Fruit fly (Drosophila melanogaster) whole organism, pupa: ENCODE results near the gene CG4957.
A peak's percentile ranks its signal among the peaks of the same experiment; 100 is the strongest.

Experiments used
- CG10348 ChIP-seq: fragments of 200-800 bp; sonication (Bioruptor generic); IDR thresholded peaks from 2 replicates; pipeline ENCODE4 v1.3.6; 2022; ENCODE audit warnings: missing biosample characterization, missing genetic modification characterization
- CG12605 ChIP-seq: fragments of 200-800 bp; sonication (Bioruptor generic); IDR thresholded peaks from 2 replicates; pipeline ENCODE4 v1.3.6; 2022; ENCODE audit warnings: missing biosample characterization, missing genetic modification characterization
- CG13204 ChIP-seq: fragments of 200-800 bp; sonication (Bioruptor generic); optimal IDR thresholded peaks from 2 replicates; lab custom pipeline; 2018; ENCODE audit warnings: missing biosample characterization, mild to moderate bottlenecking, missing genetic modification characterization, moderate library complexity
- CG14655 ChIP-seq: fragments of 200-800 bp; sonication (Bioruptor generic); optimal IDR thresholded peaks from 3 replicates; lab custom pipeline; 2017; ENCODE audit warnings: mild to moderate bottlenecking, missing biosample characterization, missing genetic modification reagents, missing genetic modification characterization
- CG15710 ChIP-seq: fragments of 200-800 bp; sonication (Bioruptor generic); optimal IDR thresholded peaks from 2 replicates; lab custom pipeline; 2018; ENCODE audit warnings: missing biosample characterization, mild to moderate bottlenecking, missing genetic modification characterization, moderate library complexity
- CG17806 ChIP-seq: fragments of 200-800 bp; sonication (Bioruptor generic); optimal IDR thresholded peaks from 2 replicates; lab custom pipeline; 2018; ENCODE audit warnings: missing biosample characterization, mild to moderate bottlenecking, missing genetic modification characterization, moderate library complexity
- CG32121 ChIP-seq: fragments of 200-800 bp; sonication (Bioruptor generic); IDR thresholded peaks from 2 replicates; pipeline ENCODE4 v1.3.6; 2022; ENCODE audit warnings: missing biosample characterization, missing genetic modification characterization
- CG34367 ChIP-seq: fragments of 200-800 bp; sonication (Bioruptor generic); optimal IDR thresholded peaks from 2 replicates; lab custom pipeline; 2018; ENCODE audit warnings: missing biosample characterization, mild to moderate bottlenecking, missing genetic modification characterization
- CG4496 ChIP-seq: fragments of 200-800 bp; sonication (Bioruptor generic); IDR thresholded peaks from 3 replicates; pipeline ENCODE4 v1.3.6; 2022; ENCODE audit warnings: missing biosample characterization, missing genetic modification characterization
- CG8159 ChIP-seq: fragments of 200-800 bp; sonication (Bioruptor generic); optimal IDR thresholded peaks from 3 replicates; lab custom pipeline; 2018; ENCODE audit warnings: missing biosample characterization, mild to moderate bottlenecking, missing genetic modification characterization, moderate library complexity
- CG8301 ChIP-seq: fragments of 200-800 bp; sonication (Bioruptor generic); optimal IDR thresholded peaks from 2 replicates; lab custom pipeline; 2018; ENCODE audit warnings: missing biosample characterization, mild to moderate bottlenecking, missing genetic modification characterization
- CG9948 ChIP-seq: fragments of 200-800 bp; sonication (Bioruptor generic); optimal IDR thresholded peaks from 2 replicates; lab custom pipeline; 2018; ENCODE audit warnings: missing biosample characterization, mild to moderate bottlenecking, missing genetic modification characterization, moderate library complexity
- D1 ChIP-seq: fragments of 200-800 bp; sonication (Bioruptor generic); optimal IDR thresholded peaks from 2 replicates; lab custom pipeline; 2018; ENCODE audit warnings: missing biosample characterization, mild to moderate bottlenecking, missing genetic modification characterization, moderate library complexity
- EcR ChIP-seq: fragments of 200-800 bp; sonication (Bioruptor generic); optimal IDR thresholded peaks from 3 replicates; lab custom pipeline; 2019; ENCODE audit warnings: missing biosample characterization, missing genetic modification characterization, mild to moderate bottlenecking, moderate library complexity, missing genetic modification reagents
- Ets98B ChIP-seq: fragments of 200-800 bp; sonication (Bioruptor generic); IDR thresholded peaks from 2 replicates; pipeline ENCODE4 v1.3.6; 2022; ENCODE audit warnings: missing biosample characterization, missing genetic modification characterization
- Pif1A ChIP-seq: fragments of 200-800 bp; sonication (Bioruptor generic); optimal IDR thresholded peaks from 3 replicates; lab custom pipeline; 2016; ENCODE audit warnings: missing biosample characterization, missing genetic modification characterization
- Pif1B ChIP-seq: fragments of 200-800 bp; sonication (Bioruptor generic); optimal IDR thresholded peaks from 3 replicates; lab custom pipeline; 2016; ENCODE audit warnings: missing biosample characterization, missing genetic modification characterization
- Snoo ChIP-seq: fragments of 200-800 bp; sonication (Bioruptor generic); optimal IDR thresholded peaks from 3 replicates; lab custom pipeline; 2017; ENCODE audit warnings: missing biosample characterization, mild to moderate bottlenecking, missing genetic modification characterization, inconsistent platforms
- fd96Ca ChIP-seq: fragments of 200-800 bp; sonication (Bioruptor generic); IDR thresholded peaks from 3 replicates; pipeline ENCODE4 v1.3.6; 2022; ENCODE audit warnings: missing biosample characterization, missing genetic modification characterization
- gl ChIP-seq: fragments of 200-800 bp; sonication (Bioruptor generic); optimal IDR thresholded peaks from 2 replicates; lab custom pipeline; 2018; ENCODE audit warnings: missing biosample characterization, mild to moderate bottlenecking, missing genetic modification characterization
- rn ChIP-seq: fragments of 200-800 bp; sonication (Bioruptor generic); IDR thresholded peaks from 2 replicates; pipeline ENCODE4 v1.3.6; 2022; ENCODE audit warnings: missing biosample characterization, missing genetic modification characterization

CG4957 gene

DNA sequence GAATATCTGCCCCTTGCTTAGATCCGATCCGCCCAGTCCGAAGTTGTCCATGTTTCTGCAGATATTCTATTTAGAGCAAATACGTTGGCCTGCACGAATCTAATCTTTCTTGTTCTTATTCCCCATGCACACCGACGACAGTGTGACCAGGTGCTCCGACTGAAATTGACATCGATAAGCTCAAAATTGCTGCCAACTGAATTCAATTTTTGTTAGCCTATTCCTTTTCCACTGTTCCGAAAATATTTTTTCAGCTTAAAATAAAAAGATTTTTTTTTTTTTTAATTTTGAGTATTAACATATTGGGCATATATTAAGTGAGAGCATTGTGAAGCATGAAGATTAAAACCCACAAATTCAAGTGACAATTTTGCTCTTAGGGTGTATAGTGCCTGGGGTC lies 35.1 kb downstream of the CG4957 start, which contains the start of gene nmd:
Gene nmd (minus strand): TSS at position 162 of the 400 bp plus-strand sequence.
- TF ChIP-seq rn (GFP tag; lab: Robert Waterston, UW), result no peak
- TF ChIP-seq Snoo (tag; lab: Kevin White, UChicago), result no peak
- TF ChIP-seq CG15710 (tag; lab: Kevin White, UChicago), result no peak
- no peak for TF ChIP-seq D1
- no peak for TF ChIP-seq CG8301 (tag; lab: Kevin White, UChicago)
- TF ChIP-seq CG12605 (GFP tag; lab: Robert Waterston, UW), result no peak
- no peak for TF ChIP-seq CG10348 (GFP tag; lab: Robert Waterston, UW)
- no peak for TF ChIP-seq CG9948 (tag; lab: Kevin White, UChicago)
- TF ChIP-seq, all 21 proteins: peak for 0

DNA sequence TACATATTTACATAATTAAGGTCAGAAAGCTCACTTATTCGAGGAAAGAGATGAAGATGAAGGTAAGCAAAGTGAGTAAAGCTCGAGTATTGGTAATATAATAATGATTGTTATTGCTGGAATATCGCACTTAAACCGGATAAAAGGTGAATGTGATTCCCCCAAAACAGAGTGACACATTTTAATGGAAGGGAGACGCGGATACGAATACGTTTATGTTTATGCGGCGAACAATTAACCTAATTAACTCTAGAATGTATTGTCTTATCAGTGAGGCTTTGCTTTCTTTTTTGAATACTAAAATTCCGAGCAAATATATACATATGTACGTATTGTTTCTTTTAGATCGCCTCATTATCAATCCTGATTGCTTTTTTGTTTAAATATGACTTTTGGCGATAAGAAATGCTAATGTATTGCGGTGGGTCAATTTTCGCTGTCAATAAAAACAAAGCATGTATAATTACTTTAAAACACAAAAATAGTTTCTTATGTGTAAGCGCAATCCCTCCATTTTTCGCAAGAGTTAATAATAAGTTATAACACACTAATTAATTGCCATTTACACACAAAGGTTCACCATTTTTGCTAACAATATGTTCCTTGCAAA lies 37.0 kb downstream of the CG4957 start:
- TF ChIP-seq rn (GFP tag; lab: Robert Waterston, UW) (no peak), gl (tag; lab: Kevin White, UChicago) (no peak), CG34367 (no peak), fd96Ca (GFP tag; lab: Robert Waterston, UW) (no peak), D1 (no peak), CG13204 (GFP tag; lab: Kevin White, UChicago) (no peak), CG15710 (tag; lab: Kevin White, UChicago) (no peak), CG9948 (tag; lab: Kevin White, UChicago) (no peak), CG17806 (no peak), CG32121 (GFP tag; lab: Robert Waterston, UW) (no peak), CG8301 (tag; lab: Kevin White, UChicago) (no peak), CG10348 (GFP tag; lab: Robert Waterston, UW) (no peak)

DNA sequence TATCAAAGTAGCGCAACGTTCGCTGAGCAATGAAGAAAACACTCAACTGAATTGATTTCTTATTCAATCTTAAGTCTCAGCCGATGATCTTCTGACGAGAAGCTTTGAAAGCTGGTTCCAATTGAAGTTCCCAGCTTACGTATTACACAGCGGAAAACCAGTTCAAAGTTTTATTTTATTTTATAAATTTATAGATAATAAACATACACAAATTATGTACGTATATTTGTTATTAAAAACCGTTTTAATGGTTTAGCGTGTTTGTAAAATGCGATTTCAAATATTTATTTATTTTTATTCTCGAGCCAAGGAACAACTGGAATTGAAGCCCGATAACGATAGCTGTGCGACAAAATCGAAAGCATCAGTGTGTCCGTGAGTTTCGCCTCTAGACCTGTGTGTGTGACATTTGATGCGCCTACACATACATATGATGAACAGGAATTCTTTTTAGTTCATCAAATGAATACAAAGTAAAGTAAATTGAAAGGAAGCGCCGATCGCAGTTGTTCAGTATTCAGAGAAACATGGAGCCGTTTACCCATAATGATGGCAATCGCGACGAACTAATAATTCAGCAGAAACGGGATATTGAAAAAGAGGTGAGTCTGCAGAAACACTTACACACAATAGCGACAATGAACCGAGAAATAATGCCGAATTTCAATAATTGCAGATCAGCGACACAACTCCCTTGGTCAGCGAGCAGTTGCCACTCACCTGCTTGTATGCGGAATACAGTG lies 38.0 kb downstream of the CG4957 start, which contains the start of the genes CG5390 and CG4968:
Gene CG5390 (minus strand): TSS at position 77 of the 743 bp plus-strand sequence.
Gene CG4968 (plus strand): TSS at position 405 of the 743 bp plus-strand sequence.
- peak; percentile 79 for TF ChIP-seq CG17806
- peak; percentile 55; the same call in 1 of the 2 replicates for TF ChIP-seq rn (GFP tag; lab: Robert Waterston, UW)
- TF ChIP-seq CG32121 (GFP tag; lab: Robert Waterston, UW), result peak; percentile 87
- peak; percentile 71 for TF ChIP-seq Pif1B
- no peak; the same call in none of the 2 replicates for TF ChIP-seq CG12605 (GFP tag; lab: Robert Waterston, UW)
- no peak for TF ChIP-seq Pif1A (GFP tag; lab: Kevin White, UChicago)
- peak; percentile 67 for TF ChIP-seq CG9948 (tag; lab: Kevin White, UChicago)
- peak; percentile 2 for TF ChIP-seq EcR (GFP tag; lab: Kevin White, UChicago)
- TF ChIP-seq CG10348 (GFP tag; lab: Robert Waterston, UW), result no peak
- peak; percentile 29 for TF ChIP-seq gl (tag; lab: Kevin White, UChicago)
- TF ChIP-seq Ets98B (GFP tag; lab: Robert Waterston, UW), result peak; percentile 81; the same call in 1 of the 2 replicates
- peak; percentile 81 for TF ChIP-seq CG15710 (tag; lab: Kevin White, UChicago)
- TF ChIP-seq CG8159 (tag; lab: Kevin White, UChicago), result no peak
- peak; percentile 78; the same call in 2 of the 3 replicates for TF ChIP-seq CG4496 (GFP tag; lab: Robert Waterston, UW)
- no peak for TF ChIP-seq D1
- no peak for TF ChIP-seq CG14655 (GFP tag; lab: Kevin White, UChicago)
- TF ChIP-seq fd96Ca (GFP tag; lab: Robert Waterston, UW), result no peak
- peak; percentile 69 for TF ChIP-seq CG34367
- peak; percentile 70 for TF ChIP-seq CG8301 (tag; lab: Kevin White, UChicago)
- TF ChIP-seq Snoo (tag; lab: Kevin White, UChicago), result peak; percentile 68
- no peak for TF ChIP-seq CG13204 (GFP tag; lab: Kevin White, UChicago)

dm6 chr2L:10310614-10311382 lies 42.1 kb downstream of the CG4957 start, which contains the start of gene Cdk5alpha:
TSS of gene Cdk5alpha (minus strand) at chr2L:10310956.
- TF ChIP-seq CG17806, result no peak
- no peak for TF ChIP-seq gl (tag; lab: Kevin White, UChicago)
- no peak for TF ChIP-seq Ets98B (GFP tag; lab: Robert Waterston, UW)
- TF ChIP-seq CG10348 (GFP tag; lab: Robert Waterston, UW), result no peak
- TF ChIP-seq CG15710 (tag; lab: Kevin White, UChicago), result no peak
- TF ChIP-seq D1, result no peak
- TF ChIP-seq Pif1B, result no peak
- no peak for TF ChIP-seq rn (GFP tag; lab: Robert Waterston, UW)
- TF ChIP-seq CG9948 (tag; lab: Kevin White, UChicago), result no peak
- TF ChIP-seq CG32121 (GFP tag; lab: Robert Waterston, UW), result no peak
- no peak for TF ChIP-seq fd96Ca (GFP tag; lab: Robert Waterston, UW)
- TF ChIP-seq CG13204 (GFP tag; lab: Kevin White, UChicago), result no peak
- no peak for TF ChIP-seq CG8159 (tag; lab: Kevin White, UChicago)

DNA sequence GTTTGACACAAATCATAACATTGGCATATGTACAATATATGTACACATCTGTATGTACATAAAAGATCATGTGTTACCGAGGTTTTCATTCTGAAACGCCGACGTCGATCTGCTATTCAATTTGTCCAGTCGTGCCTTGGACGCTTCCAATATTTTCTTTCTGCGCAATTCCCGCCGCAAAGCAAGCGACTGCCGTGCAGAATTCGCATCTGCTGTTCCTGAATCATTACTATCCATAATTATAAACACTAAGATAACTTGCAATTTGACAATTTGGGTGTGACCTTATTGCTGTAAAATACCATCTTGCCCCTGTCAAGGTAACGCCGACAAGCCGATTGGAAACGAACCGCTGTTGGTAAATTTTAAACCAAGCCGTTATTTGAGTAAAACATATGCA lies 43.1 kb downstream of the CG4957 start:
- TF ChIP-seq CG34367 (no peak), CG9948 (tag; lab: Kevin White, UChicago) (no peak), CG10348 (GFP tag; lab: Robert Waterston, UW) (no peak), CG12605 (GFP tag; lab: Robert Waterston, UW) (no peak), CG13204 (GFP tag; lab: Kevin White, UChicago) (no peak), CG4496 (GFP tag; lab: Robert Waterston, UW) (no peak), CG17806 (no peak), D1 (no peak), Snoo (tag; lab: Kevin White, UChicago) (no peak), CG8159 (tag; lab: Kevin White, UChicago) (no peak), CG15710 (tag; lab: Kevin White, UChicago) (no peak), fd96Ca (GFP tag; lab: Robert Waterston, UW) (no peak), rn (GFP tag; lab: Robert Waterston, UW) (no peak), CG32121 (GFP tag; lab: Robert Waterston, UW) (no peak), CG14655 (GFP tag; lab: Kevin White, UChicago) (no peak), Pif1B (no peak), CG8301 (tag; lab: Kevin White, UChicago) (no peak), EcR (GFP tag; lab: Kevin White, UChicago) (no peak)
- TF ChIP-seq, all 21 proteins: peak for 0
